Worm (Caenorhabditis elegans): ENCODE results near the gene clc-19.

- no peak for TF ChIP-seq dao-5 (tag; optimal IDR thresholded peaks at IDR 0.05)
- no peak for TF ChIP-seq him-1 (tag; optimal IDR thresholded peaks at IDR 0.05)
These were observed 48.1 kb downstream of the clc-19 start for ce11 chrIII:825256-825655.
